Worm (Caenorhabditis elegans): ENCODE measurements around the gene otub-3.

The otub-3 gene

DNA sequence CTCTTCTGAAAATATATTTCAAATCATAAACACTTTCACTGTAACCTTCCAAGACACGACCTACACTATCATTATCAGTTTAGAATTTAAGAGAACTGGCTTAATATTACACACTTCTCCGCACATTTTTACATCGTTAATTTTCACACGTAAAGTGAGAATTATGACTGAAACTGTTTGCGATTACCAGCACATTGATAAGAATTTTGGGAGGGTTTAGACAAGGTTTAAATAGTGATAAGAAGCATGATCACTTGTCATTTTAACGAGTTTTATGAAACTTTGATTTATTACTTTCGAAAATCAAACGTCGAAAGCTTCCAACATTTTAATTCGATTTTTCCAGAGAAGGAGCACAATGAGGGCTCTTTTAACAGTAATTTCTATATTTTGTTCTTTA lies 2.5 kb downstream of the otub-3 start, which contains the start of gene F21D5.3:
TSS of gene F21D5.3 (plus strand) at position 347 of the 400 bp plus-strand sequence.
- no peak for TF ChIP-seq mml-1 (tag; optimal IDR thresholded peaks at IDR 0.05)
- TF ChIP-seq egl-27 (tag; optimal IDR thresholded peaks at IDR 0.05) = no peak
- peak; percentile 96 for TF ChIP-seq pqm-1 (tag; optimal IDR thresholded peaks at IDR 0.05)
- TF ChIP-seq pha-4 (tag; optimal IDR thresholded peaks at IDR 0.05) = peak; percentile 6
- TF ChIP-seq elt-2 (tag; optimal IDR thresholded peaks at IDR 0.05) = peak; percentile 94
- TF ChIP-seq lin-39 (tag; optimal IDR thresholded peaks at IDR 0.05) = no peak
- peak; percentile 16 for TF ChIP-seq jun-1 (tag; optimal IDR thresholded peaks at IDR 0.05)

DNA sequence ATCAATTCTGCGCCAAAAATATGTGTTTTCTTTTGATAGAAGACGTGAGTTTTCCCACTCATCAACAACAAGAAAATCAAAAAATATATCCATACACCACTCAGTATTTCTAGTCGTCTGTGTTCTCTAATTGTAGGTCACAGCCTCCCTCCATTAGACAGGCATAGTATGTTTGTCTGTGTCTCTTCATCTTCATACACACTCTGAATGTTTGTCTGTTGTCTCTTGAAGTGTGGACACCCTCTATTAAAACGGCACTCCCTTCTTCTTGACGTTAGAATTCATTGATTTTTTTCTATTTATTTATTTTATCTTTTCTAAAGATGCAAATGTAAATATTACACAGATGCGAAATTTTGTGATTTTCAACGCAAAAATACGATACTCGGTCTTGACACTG lies 9.4 kb downstream of the otub-3 start:
- TF ChIP-seq nfya-1 (tag; optimal IDR thresholded peaks at IDR 0.05; ENCODE audit: insufficient read depth) (peak; percentile 35), ZK546.5 (tag; optimal IDR thresholded peaks at IDR 0.05) (no peak), egl-5 (tag; optimal IDR thresholded peaks at IDR 0.05) (no peak), pha-4 (tag; optimal IDR thresholded peaks at IDR 0.05) (peak; percentile 51), nhr-23 (tag; optimal IDR thresholded peaks at IDR 0.05) (peak; percentile 52)

DNA sequence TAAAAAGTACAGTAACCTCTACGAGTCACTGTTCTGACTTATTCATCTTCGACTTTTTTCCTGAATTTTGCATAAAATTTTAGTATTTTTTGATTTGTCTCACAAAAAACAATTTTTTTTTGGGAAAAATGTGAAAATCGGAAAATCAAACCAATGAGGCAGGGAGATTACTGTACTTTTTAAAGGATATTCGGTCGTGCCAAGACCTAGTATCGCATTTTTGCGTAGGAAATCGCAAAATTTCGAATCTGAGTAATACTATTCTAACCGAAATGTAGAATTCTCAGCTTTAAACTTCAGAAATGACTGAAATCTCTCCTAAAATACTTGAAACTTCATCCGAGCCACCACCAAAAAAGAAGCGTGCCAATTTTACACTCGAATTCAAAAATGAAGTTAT lies 9.8 kb downstream of the otub-3 start, which contains the start of gene F21D5.4:
TSS of gene F21D5.4 (plus strand) at position 301 of the 400 bp plus-strand sequence.
- TF ChIP-seq aly-2 (tag; optimal IDR thresholded peaks at IDR 0.05) = no peak
- TF ChIP-seq nhr-28 (tag; optimal IDR thresholded peaks at IDR 0.05) = no peak
- TF ChIP-seq nhr-23 (tag; optimal IDR thresholded peaks at IDR 0.05) = no peak
- TF ChIP-seq ztf-4 (tag; optimal IDR thresholded peaks at IDR 0.05) = no peak
- no peak for TF ChIP-seq nhr-43 (tag; optimal IDR thresholded peaks at IDR 0.05; ENCODE audit: poor library complexity, severe bottlenecking)
- no peak for TF ChIP-seq ceh-16 (tag; optimal IDR thresholded peaks at IDR 0.05)
- TF ChIP-seq eor-1 (tag; optimal IDR thresholded peaks at IDR 0.05) = no peak
- TF ChIP-seq ZK546.5 (tag; optimal IDR thresholded peaks at IDR 0.05) = no peak
- TF ChIP-seq ztf-11 (tag; optimal IDR thresholded peaks at IDR 0.05) = no peak

DNA sequence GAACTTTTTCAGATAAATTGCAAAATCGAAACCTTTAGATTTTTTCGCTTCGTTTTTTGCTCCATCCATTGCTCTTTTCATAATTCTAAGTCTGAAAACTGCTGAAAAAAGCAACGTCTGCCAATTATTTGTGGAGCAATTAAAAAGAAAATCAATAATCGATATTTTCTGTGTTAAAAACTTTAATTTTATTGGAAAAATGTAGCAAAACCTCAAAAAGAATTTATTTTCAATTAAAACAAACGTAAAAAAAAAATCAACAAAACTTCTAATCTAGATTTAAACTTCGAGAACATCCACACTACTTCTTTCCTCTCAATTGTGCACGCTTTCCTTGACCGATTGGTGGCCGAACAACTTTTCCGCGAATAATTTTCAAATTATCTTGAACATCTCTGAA lies 11.3 kb downstream of the otub-3 start, which contains the start of gene F21D5.5:
TSS of gene F21D5.5 (minus strand) at position 101 of the 400 bp plus-strand sequence.
- no peak for TF ChIP-seq lin-15B (tag; optimal IDR thresholded peaks at IDR 0.05)
- no peak for TF ChIP-seq ceh-82 (tag; optimal IDR thresholded peaks at IDR 0.05)
- TF ChIP-seq nhr-237 (tag; optimal IDR thresholded peaks at IDR 0.05) = no peak
- no peak for TF ChIP-seq fkh-2 (tag; optimal IDR thresholded peaks at IDR 0.05)

DNA sequence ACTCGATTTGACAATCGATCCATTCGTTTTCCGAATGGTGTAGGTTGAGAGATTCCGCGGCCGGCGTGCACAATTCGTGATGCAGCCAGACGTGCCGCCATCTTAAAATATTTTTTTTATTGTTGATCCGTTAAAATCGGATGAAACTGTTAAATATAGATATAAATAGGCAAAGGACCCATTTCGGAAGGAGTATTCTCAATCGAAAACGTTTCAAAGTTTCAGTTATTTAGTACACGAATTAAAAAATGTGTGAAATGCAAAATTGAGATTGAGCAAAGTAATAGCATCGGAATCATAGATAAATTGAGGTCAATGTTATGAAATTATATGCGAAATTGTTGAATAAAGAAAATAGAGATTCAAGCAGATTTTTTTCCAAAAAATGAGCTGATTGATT lies 11.9 kb downstream of the otub-3 start, which contains the start of gene mrps-33:
TSS of gene mrps-33 (minus strand) at position 101 of the 400 bp plus-strand sequence.
- TF ChIP-seq ceh-82 (tag; optimal IDR thresholded peaks at IDR 0.05) = no peak
- no peak for TF ChIP-seq ama-1 (optimal IDR thresholded peaks at IDR 0.05)
- TF ChIP-seq pqm-1 (tag; optimal IDR thresholded peaks at IDR 0.05) = no peak
- no peak for TF ChIP-seq daf-12 (tag; optimal IDR thresholded peaks at IDR 0.05)
- no peak for TF ChIP-seq egl-27 (tag; optimal IDR thresholded peaks at IDR 0.05)
- TF ChIP-seq fkh-2 (tag; optimal IDR thresholded peaks at IDR 0.05) = no peak
- no peak for TF ChIP-seq elt-1 (tag; optimal IDR thresholded peaks at IDR 0.05)
- no peak for TF ChIP-seq nfya-1 (tag; optimal IDR thresholded peaks at IDR 0.05; ENCODE audit: insufficient read depth)
- TF ChIP-seq elt-3 (tag; optimal IDR thresholded peaks at IDR 0.05) = no peak
- TF ChIP-seq mml-1 (tag; optimal IDR thresholded peaks at IDR 0.05) = no peak
- no peak for TF ChIP-seq skn-1 (tag; optimal IDR thresholded peaks at IDR 0.05)
- TF ChIP-seq snpc-4 (tag; optimal IDR thresholded peaks at IDR 0.05) = no peak
- TF ChIP-seq egl-5 (tag; optimal IDR thresholded peaks at IDR 0.05) = no peak
- no peak for TF ChIP-seq unc-39 (tag; optimal IDR thresholded peaks at IDR 0.05)
- TF ChIP-seq nhr-67 (tag; optimal IDR thresholded peaks at IDR 0.05) = no peak
- TF ChIP-seq nhr-237 (tag; optimal IDR thresholded peaks at IDR 0.05) = no peak

DNA sequence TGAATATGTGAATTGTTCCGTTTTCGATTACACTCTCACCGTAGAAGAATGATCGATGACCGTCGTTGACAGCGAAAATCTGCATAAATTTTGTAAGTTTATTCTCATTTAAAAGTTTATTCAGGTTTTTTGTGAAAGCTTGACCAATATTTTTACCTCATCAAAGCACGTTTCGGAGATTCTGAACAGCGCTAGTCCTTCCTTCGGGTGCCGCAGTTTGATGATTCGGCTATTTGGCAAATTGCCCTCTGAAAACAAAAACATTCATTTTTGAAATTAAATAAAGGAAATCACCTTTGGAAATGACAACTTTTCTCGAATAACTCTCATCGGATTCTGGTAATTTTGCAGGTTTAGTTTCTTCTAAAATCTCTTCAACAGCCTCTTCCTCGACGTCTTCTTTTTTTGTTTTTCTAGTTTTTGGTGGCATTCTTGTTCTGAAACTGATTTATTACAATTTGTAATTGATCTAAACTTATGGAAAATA lies 13.0 kb downstream of the otub-3 start, which contains the start of gene F21D5.6:
TSS of gene F21D5.6 (minus strand) at position 437 of the 487 bp plus-strand sequence.
- TF ChIP-seq fos-1 (tag; optimal IDR thresholded peaks at IDR 0.05) = no peak
- TF ChIP-seq egl-27 (tag; optimal IDR thresholded peaks at IDR 0.05) = no peak
- TF ChIP-seq elt-2 (tag; optimal IDR thresholded peaks at IDR 0.05) = no peak
- TF ChIP-seq lin-39 (tag; optimal IDR thresholded peaks at IDR 0.05) = no peak
- TF ChIP-seq nhr-67 (tag; optimal IDR thresholded peaks at IDR 0.05) = no peak
- TF ChIP-seq ceh-16 (tag; optimal IDR thresholded peaks at IDR 0.05) = no peak
- peak; percentile 0 for TF ChIP-seq ama-1 (optimal IDR thresholded peaks at IDR 0.05)
- no peak for TF ChIP-seq eor-1 (tag; optimal IDR thresholded peaks at IDR 0.05)
- TF ChIP-seq unc-62 (GFP tag; optimal IDR thresholded peaks at IDR 0.05) = no peak
- TF ChIP-seq jun-1 (tag; optimal IDR thresholded peaks at IDR 0.05) = no peak
- TF ChIP-seq egl-5 (tag; optimal IDR thresholded peaks at IDR 0.05) = no peak
- TF ChIP-seq R02D3.7 (tag; optimal IDR thresholded peaks at IDR 0.05) = no peak
- no peak for TF ChIP-seq hmg-11 (tag; optimal IDR thresholded peaks at IDR 0.05)
- peak; percentile 25 for TF ChIP-seq nhr-43 (tag; optimal IDR thresholded peaks at IDR 0.05; ENCODE audit: poor library complexity, severe bottlenecking)
- no peak for TF ChIP-seq tbx-2 (tag; optimal IDR thresholded peaks at IDR 0.05)
- no peak for TF ChIP-seq ceh-28 (tag; optimal IDR thresholded peaks at IDR 0.05)
- TF ChIP-seq zag-1 (tag; optimal IDR thresholded peaks at IDR 0.05) = no peak
- TF ChIP-seq snpc-4 (tag; optimal IDR thresholded peaks at IDR 0.05) = no peak
